Fruit fly (Drosophila melanogaster) whole organism, prepupa: ENCODE data around the gene Dus2.

Experiments
- CG10631 ChIP-seq: fragments of 200-800 bp; sonication (Bioruptor generic); optimal IDR thresholded peaks from 2 replicates; lab custom pipeline; 2016; ENCODE audit warnings: missing biosample characterization, missing genetic modification characterization
- CG11294 ChIP-seq: fragments of 200-800 bp; sonication (Bioruptor generic); IDR thresholded peaks from 2 replicates; pipeline ENCODE4 v1.3.6; 2022; ENCODE audit warnings: missing biosample characterization, missing genetic modification characterization
- CG15336 ChIP-seq: fragments of 200-800 bp; sonication (Bioruptor generic); IDR thresholded peaks from 2 replicates; pipeline ENCODE4 v1.3.6; 2022; ENCODE audit warnings: missing biosample characterization, missing genetic modification characterization
- CG16779 ChIP-seq: fragments of 200-800 bp; sonication (Bioruptor generic); optimal IDR thresholded peaks from 3 replicates; lab custom pipeline; 2017; ENCODE audit warnings: missing biosample characterization, mild to moderate bottlenecking, missing genetic modification characterization
- CG3032 ChIP-seq: fragments of 200-800 bp; optimal IDR thresholded peaks from 2 replicates; lab custom pipeline; 2019; ENCODE audit warnings: missing biosample characterization, mild to moderate bottlenecking, missing genetic modification characterization, moderate library complexity
- CG31627 ChIP-seq: fragments of 200-800 bp; sonication (Bioruptor generic); optimal IDR thresholded peaks from 3 replicates; lab custom pipeline; 2016; ENCODE audit warnings: missing biosample characterization, missing genetic modification characterization
- CG32006 ChIP-seq: fragments of 200-800 bp; sonication (Bioruptor generic); optimal IDR thresholded peaks from 3 replicates; lab custom pipeline; 2017; ENCODE audit warnings: missing biosample characterization, mild to moderate bottlenecking, missing genetic modification characterization
- CG34406 ChIP-seq: fragments of 200-800 bp; sonication (Bioruptor generic); optimal IDR thresholded peaks from 3 replicates; lab custom pipeline; 2016; ENCODE audit warnings: missing biosample characterization, missing genetic modification characterization
- CG4318 ChIP-seq: fragments of 200-800 bp; sonication (Bioruptor generic); optimal IDR thresholded peaks from 3 replicates; lab custom pipeline; 2017; ENCODE audit warnings: missing biosample characterization, mild to moderate bottlenecking, missing genetic modification characterization
- CG6163 ChIP-seq: fragments of 200-800 bp; sonication (Bioruptor generic); IDR thresholded peaks from 3 replicates; pipeline ENCODE4 v1.3.6; 2022; ENCODE audit warnings: missing biosample characterization, missing genetic modification characterization
- CG6808 ChIP-seq: fragments of 200-800 bp; sonication (Bioruptor generic); optimal IDR thresholded peaks from 3 replicates; lab custom pipeline; 2017; ENCODE audit warnings: missing biosample characterization, missing genetic modification characterization, mild to moderate bottlenecking, moderate library complexity, missing genetic modification reagents
- CG6854 ChIP-seq: fragments of 200-800 bp; sonication (Bioruptor generic); optimal IDR thresholded peaks from 2 replicates; lab custom pipeline; 2017; ENCODE audit warnings: missing biosample characterization, mild to moderate bottlenecking, missing genetic modification characterization
- CG9139 ChIP-seq: fragments of 200-800 bp; sonication (Bioruptor generic); optimal IDR thresholded peaks from 3 replicates; lab custom pipeline; 2017; ENCODE audit warnings: missing biosample characterization, mild to moderate bottlenecking, missing genetic modification characterization
- Eip75B ChIP-seq: fragments of 200-800 bp; sonication (Bioruptor generic); optimal IDR thresholded peaks from 3 replicates; lab custom pipeline; 2016; ENCODE audit warnings: missing biosample characterization, missing genetic modification characterization
- Eip78C ChIP-seq: fragments of 200-800 bp; sonication (Bioruptor generic); peaks from one replicate; lab custom pipeline; 2016; ENCODE audit warnings: missing biosample characterization, missing genetic modification characterization
- Ets21C ChIP-seq: fragments of 200-800 bp; sonication (Bioruptor generic); optimal IDR thresholded peaks from 3 replicates; lab custom pipeline; 2016; ENCODE audit warnings: missing biosample characterization, missing genetic modification characterization
- Ets96B ChIP-seq: fragments of 200-800 bp; optimal IDR thresholded peaks from 2 replicates; lab custom pipeline; 2019; ENCODE audit warnings: missing biosample characterization, mild to moderate bottlenecking, missing genetic modification characterization, moderate library complexity
- Gug ChIP-seq: fragments of 200-800 bp; sonication (Bioruptor generic); IDR thresholded peaks from 2 replicates; pipeline ENCODE4 v1.3.6; 2022; ENCODE audit warnings: missing biosample characterization, missing genetic modification characterization
- Hr38 ChIP-seq: sonication (Bioruptor generic); optimal IDR thresholded peaks from 2 replicates; lab custom pipeline; 2016; ENCODE audit warnings: missing biosample characterization, missing genetic modification characterization
- Hr4 ChIP-seq: fragments of 200-800 bp; sonication (Bioruptor generic); optimal IDR thresholded peaks from 3 replicates; lab custom pipeline; 2016; ENCODE audit warnings: missing biosample characterization, missing genetic modification characterization
- Met ChIP-seq: fragments of 200-800 bp; sonication (Bioruptor generic); optimal IDR thresholded peaks from 3 replicates; lab custom pipeline; 2016; ENCODE audit warnings: missing biosample characterization, missing genetic modification characterization
- OdsH ChIP-seq: fragments of 200-800 bp; sonication (Bioruptor generic); optimal IDR thresholded peaks from 3 replicates; lab custom pipeline; 2016; ENCODE audit warnings: missing biosample characterization, missing genetic modification characterization
- Smox ChIP-seq: fragments of 200-800 bp; sonication (Bioruptor generic); optimal IDR thresholded peaks from 3 replicates; lab custom pipeline; 2016; ENCODE audit warnings: missing biosample characterization, missing genetic modification characterization
- Sox102F ChIP-seq: fragments of 200-800 bp; sonication (Bioruptor generic); optimal IDR thresholded peaks from 2 replicates; lab custom pipeline; 2016; ENCODE audit warnings: missing biosample characterization, mild to moderate bottlenecking, missing genetic modification characterization
- Sox14 ChIP-seq: fragments of 200-800 bp; sonication (Bioruptor generic); optimal IDR thresholded peaks from 3 replicates; lab custom pipeline; 2016; ENCODE audit warnings: missing biosample characterization, missing genetic modification characterization
- achi ChIP-seq: fragments of 200-800 bp; sonication (Bioruptor generic); optimal IDR thresholded peaks from 3 replicates; lab custom pipeline; 2016; ENCODE audit warnings: missing biosample characterization, missing genetic modification characterization
- acj6 ChIP-seq: fragments of 200-800 bp; sonication (Bioruptor generic); optimal IDR thresholded peaks from 3 replicates; lab custom pipeline; 2016; ENCODE audit warnings: missing biosample characterization, missing genetic modification characterization
- dac ChIP-seq: fragments of 200-800 bp; sonication (Bioruptor generic); optimal IDR thresholded peaks from 2 replicates; lab custom pipeline; 2017; ENCODE audit warnings: missing biosample characterization, mild to moderate bottlenecking, missing genetic modification characterization
- dsx ChIP-seq: fragments of 200-800 bp; optimal IDR thresholded peaks from 3 replicates; lab custom pipeline; 2019; ENCODE audit warnings: missing biosample characterization, mild to moderate bottlenecking, missing genetic modification characterization, moderate library complexity; ENCODE audit not compliant: poor library complexity, severe bottlenecking
- eg ChIP-seq: fragments of 200-800 bp; sonication (Bioruptor generic); IDR thresholded peaks from 3 replicates; pipeline ENCODE4 v1.3.6; 2022; ENCODE audit warnings: missing biosample characterization, missing genetic modification characterization
- esn ChIP-seq: fragments of 200-800 bp; sonication (Bioruptor generic); optimal IDR thresholded peaks from 2 replicates; lab custom pipeline; 2016; ENCODE audit warnings: missing biosample characterization, mild to moderate bottlenecking, missing genetic modification characterization, moderate library complexity
- fd59A ChIP-seq: fragments of 200-800 bp; sonication (Bioruptor generic); optimal IDR thresholded peaks from 2 replicates; lab custom pipeline; 2017; ENCODE audit warnings: missing biosample characterization, mild to moderate bottlenecking, missing genetic modification characterization, missing genetic modification reagents
- fkh ChIP-seq: fragments of 200-800 bp; sonication (Bioruptor generic); optimal IDR thresholded peaks from 3 replicates; lab custom pipeline; 2017; ENCODE audit warnings: missing biosample characterization, mild to moderate bottlenecking, missing genetic modification characterization, moderate library complexity
- lz ChIP-seq: fragments of 200-800 bp; sonication (Bioruptor generic); optimal IDR thresholded peaks from 3 replicates; lab custom pipeline; 2016; ENCODE audit warnings: missing biosample characterization, missing genetic modification characterization
- net ChIP-seq: fragments of 200-800 bp; sonication (Bioruptor generic); optimal IDR thresholded peaks from 3 replicates; lab custom pipeline; 2016; ENCODE audit warnings: missing biosample characterization, missing genetic modification characterization
- pdm3 ChIP-seq: fragments of 200-800 bp; sonication (Bioruptor generic); optimal IDR thresholded peaks from 3 replicates; lab custom pipeline; 2016; ENCODE audit warnings: missing biosample characterization, missing genetic modification characterization
- salr ChIP-seq, 2 experiments: fragments of 200-800 bp; sonication (Bioruptor generic); optimal IDR thresholded peaks; 3 replicates each; lab custom pipeline; 2016 to 2018; ENCODE audit warnings: missing biosample characterization in 2 of 2, missing genetic modification characterization in 2 of 2, mild to moderate bottlenecking in 1 of 2
- spab ChIP-seq: fragments of 200-800 bp; sonication (Bioruptor generic); optimal IDR thresholded peaks from 2 replicates; lab custom pipeline; 2017; ENCODE audit warnings: missing biosample characterization, mild to moderate bottlenecking, missing genetic modification characterization, missing genetic modification reagents
- ss ChIP-seq, 2 experiments: fragments of 200-800 bp; sonication (Bioruptor generic); optimal IDR thresholded peaks; 2 replicates in 1 of 2; 3 replicates in 1 of 2; lab custom pipeline; 2017 to 2018; ENCODE audit warnings: mild to moderate bottlenecking in 2 of 2, missing biosample characterization in 2 of 2, missing genetic modification characterization in 2 of 2, moderate library complexity in 1 of 2
- svp ChIP-seq: fragments of 200-800 bp; sonication (Bioruptor generic); peaks from one replicate; lab custom pipeline; 2016; ENCODE audit warnings: missing biosample characterization, missing genetic modification characterization
- topi ChIP-seq: fragments of 200-800 bp; sonication (Bioruptor generic); optimal IDR thresholded peaks from 3 replicates; lab custom pipeline; 2016; ENCODE audit warnings: missing biosample characterization, missing genetic modification characterization
- vri ChIP-seq: fragments of 200-800 bp; sonication (Bioruptor generic); optimal IDR thresholded peaks from 3 replicates; lab custom pipeline; 2016; ENCODE audit warnings: missing biosample characterization, mild to moderate bottlenecking, missing genetic modification characterization

Dus2 gene

dm6 chrX:14211250-14211944 lies 26.4 kb upstream of the Dus2 start:
- TF ChIP-seq CG9139, result no peak
- peak; percentile 24 for TF ChIP-seq achi (GFP tag; lab: Kevin White, UChicago)
- no peak for TF ChIP-seq fkh
- no peak for TF ChIP-seq Eip75B (GFP tag; lab: Kevin White, UChicago)
- peak; percentile 30 for TF ChIP-seq CG3032 (tag; lab: Kevin White, UChicago)
- TF ChIP-seq acj6 (GFP tag; lab: Kevin White, UChicago), result peak; percentile 41
- peak; percentile 49 for TF ChIP-seq Eip78C (GFP tag; lab: Kevin White, UChicago)
- peak; percentile 38 for TF ChIP-seq OdsH (GFP tag; lab: Kevin White, UChicago)
- peak; percentile 71 for TF ChIP-seq dsx (GFP tag; lab: Kevin White, UChicago)
- no peak for TF ChIP-seq Ets21C (GFP tag; lab: Kevin White, UChicago)
- TF ChIP-seq CG6163 (GFP tag; lab: Robert Waterston, UW), result no peak; the same call in 2 of the 3 replicates
- no peak for TF ChIP-seq Gug (GFP tag; lab: Robert Waterston, UW)
- TF ChIP-seq dac, result no peak
- TF ChIP-seq eg (GFP tag; lab: Robert Waterston, UW), result peak; percentile 40; the same call in 1 of the 3 replicates
- no peak for TF ChIP-seq CG10631 (GFP tag; lab: Kevin White, UChicago)
- peak in 1 of 2 experiments; percentile 49 for TF ChIP-seq salr (GFP tag; optimal IDR thresholded peaks at IDR 0.05; lab: Kevin White, UChicago)
- TF ChIP-seq fd59A (GFP tag; lab: Kevin White, UChicago), result peak; percentile 37
- TF ChIP-seq esn, result peak; percentile 14
- peak in 1 of 2 experiments; percentile 32 for TF ChIP-seq ss (GFP tag; optimal IDR thresholded peaks at IDR 0.05; lab: Kevin White, UChicago)
- TF ChIP-seq lz (GFP tag; lab: Kevin White, UChicago), result no peak
- peak; percentile 46 for TF ChIP-seq CG6808 (GFP tag; lab: Kevin White, UChicago)
- peak; percentile 48 for TF ChIP-seq Hr4 (GFP tag; lab: Kevin White, UChicago)
- TF ChIP-seq CG6854, result peak; percentile 18
- no peak for TF ChIP-seq Hr38 (GFP tag; lab: Kevin White, UChicago)
- no peak for TF ChIP-seq CG34406 (GFP tag; lab: Kevin White, UChicago)
- TF ChIP-seq CG11294, result no peak
- peak; percentile 76 for TF ChIP-seq CG32006 (GFP tag; lab: Kevin White, UChicago)
- peak; percentile 55 for TF ChIP-seq pdm3
- TF ChIP-seq spab (GFP tag; lab: Kevin White, UChicago), result peak; percentile 29
- TF ChIP-seq svp (GFP tag; lab: Kevin White, UChicago), result peak; percentile 62
- no peak for TF ChIP-seq net (GFP tag; lab: Kevin White, UChicago)
- TF ChIP-seq Ets96B, result no peak
- no peak for TF ChIP-seq CG16779 (tag; lab: Kevin White, UChicago)
- TF ChIP-seq CG4318, result peak; percentile 40
- peak; percentile 11 for TF ChIP-seq vri
- peak; percentile 28 for TF ChIP-seq Sox14 (GFP tag; lab: Kevin White, UChicago)
- TF ChIP-seq Sox102F, result peak; percentile 10
- peak; percentile 17 for TF ChIP-seq CG31627
- TF ChIP-seq Met (GFP tag; lab: Kevin White, UChicago), result peak; percentile 30
- TF ChIP-seq CG15336 (GFP tag; lab: Robert Waterston, UW), result peak; percentile 14
- TF ChIP-seq Smox (GFP tag; lab: Kevin White, UChicago), result peak; percentile 15
- TF ChIP-seq topi (GFP tag; lab: Kevin White, UChicago), result peak; percentile 6
